Fruit fly (Drosophila melanogaster) whole organism, embryonic: ENCODE data around the gene QIL1.
A peak's percentile ranks its signal among the peaks of the same experiment; 100 is the strongest.

Source experiments
- Atf-2 ChIP-seq: fragments of 200-800 bp; sonication (Bioruptor generic); optimal IDR thresholded peaks from 2 replicates; lab custom pipeline; 2016; ENCODE audit warnings: missing biosample characterization, missing genetic modification characterization
- CG1024 ChIP-seq: fragments of 200-800 bp; sonication (Bioruptor generic); IDR thresholded peaks from 2 replicates; pipeline ENCODE4 v1.3.6; 2022; ENCODE audit warnings: missing biosample characterization, missing genetic modification characterization
- CG10274 ChIP-seq: fragments of 200-800 bp; sonication (Bioruptor generic); optimal IDR thresholded peaks from 3 replicates; lab custom pipeline; 2017; ENCODE audit warnings: missing biosample characterization, mild to moderate bottlenecking, missing genetic modification characterization
- CG10543 ChIP-seq: fragments of 200-800 bp; sonication (Bioruptor generic); optimal IDR thresholded peaks from 3 replicates; lab custom pipeline; 2017; ENCODE audit warnings: missing biosample characterization, mild to moderate bottlenecking, missing genetic modification characterization, moderate library complexity
- CG11723 ChIP-seq: fragments of 200-800 bp; sonication (Bioruptor generic); optimal IDR thresholded peaks from 2 replicates; lab custom pipeline; 2017; ENCODE audit warnings: missing biosample characterization, mild to moderate bottlenecking, missing genetic modification characterization
- CG13424 ChIP-seq: fragments of 200-800 bp; sonication (Bioruptor generic); optimal IDR thresholded peaks from 2 replicates; lab custom pipeline; 2019; ENCODE audit warnings: missing biosample characterization, mild to moderate bottlenecking, missing genetic modification characterization, moderate library complexity
- CG13775 ChIP-seq: fragments of 200-800 bp; sonication (Bioruptor generic); optimal IDR thresholded peaks from 3 replicates; lab custom pipeline; 2017; ENCODE audit warnings: missing biosample characterization, mild to moderate bottlenecking, missing genetic modification characterization
- CG14710 ChIP-seq: fragments of 200-800 bp; sonication (Bioruptor generic); optimal IDR thresholded peaks from 3 replicates; lab custom pipeline; 2019; ENCODE audit warnings: missing biosample characterization, mild to moderate bottlenecking, missing genetic modification characterization, moderate library complexity
- CG17568 ChIP-seq: fragments of 200-800 bp; sonication (Bioruptor generic); optimal IDR thresholded peaks from 2 replicates; lab custom pipeline; 2018; ENCODE audit warnings: missing biosample characterization, mild to moderate bottlenecking, missing genetic modification characterization, moderate library complexity
- CG1792 ChIP-seq: fragments of 200-800 bp; sonication (Bioruptor generic); optimal IDR thresholded peaks from 2 replicates; lab custom pipeline; 2016; ENCODE audit warnings: missing biosample characterization, missing genetic modification characterization
- CG2202 ChIP-seq: fragments of 200-800 bp; sonication (Bioruptor generic); optimal IDR thresholded peaks from 2 replicates; lab custom pipeline; 2018; ENCODE audit warnings: missing biosample characterization, mild to moderate bottlenecking, missing genetic modification characterization
- CG2889 ChIP-seq: fragments of 200-800 bp; sonication (Bioruptor generic); IDR thresholded peaks from 3 replicates; pipeline ENCODE4 v1.3.6; 2022; ENCODE audit warnings: missing biosample characterization, missing genetic modification characterization
- CG32532 ChIP-seq: fragments of 200-800 bp; sonication (Bioruptor generic); IDR thresholded peaks from 2 replicates; pipeline ENCODE4 v1.3.6; 2022; ENCODE audit warnings: missing biosample characterization, missing genetic modification characterization
- CG42726 ChIP-seq: fragments of 200-800 bp; sonication (Bioruptor generic); IDR thresholded peaks from 2 replicates; pipeline ENCODE4 v1.3.6; 2022; ENCODE audit warnings: missing biosample characterization, missing genetic modification characterization; ENCODE audit not compliant: partially characterized antibody
- CG4730 ChIP-seq: fragments of 200-800 bp; sonication (Bioruptor generic); IDR thresholded peaks from 2 replicates; pipeline ENCODE4 v1.3.6; 2022; ENCODE audit warnings: missing biosample characterization, missing genetic modification characterization
- CG6791 ChIP-seq: fragments of 200-800 bp; sonication (Bioruptor generic); IDR thresholded peaks from 3 replicates; pipeline ENCODE4 v1.3.6; 2022; ENCODE audit warnings: missing biosample characterization, missing genetic modification characterization; ENCODE audit not compliant: partially characterized antibody
- CG7271 ChIP-seq: fragments of 200-800 bp; sonication (Bioruptor generic); optimal IDR thresholded peaks from 2 replicates; lab custom pipeline; 2018; ENCODE audit warnings: missing biosample characterization, mild to moderate bottlenecking, missing genetic modification characterization, moderate library complexity
- CG7745 ChIP-seq: fragments of 200-800 bp; sonication (Bioruptor generic); optimal IDR thresholded peaks from 2 replicates; lab custom pipeline; 2018; ENCODE audit warnings: missing biosample characterization, mild to moderate bottlenecking, missing genetic modification characterization, moderate library complexity
- CG7963 ChIP-seq: fragments of 200-800 bp; sonication (Bioruptor generic); IDR thresholded peaks from 3 replicates; pipeline ENCODE4 v1.3.6; 2022; ENCODE audit warnings: missing biosample characterization, missing genetic modification characterization; ENCODE audit not compliant: partially characterized antibody
- CoRest ChIP-seq: fragments of 200-800 bp; sonication (Bioruptor generic); optimal IDR thresholded peaks from 3 replicates; lab custom pipeline; 2018; ENCODE audit warnings: missing biosample characterization, mild to moderate bottlenecking, missing genetic modification characterization, moderate library complexity
- Dip2 ChIP-seq: fragments of 200-800 bp; sonication (Bioruptor generic); IDR thresholded peaks from 2 replicates; pipeline ENCODE4 v1.3.6; 2022; ENCODE audit warnings: missing biosample characterization, missing genetic modification characterization
- Fer1 ChIP-seq: fragments of 200-800 bp; sonication (Bioruptor generic); optimal IDR thresholded peaks from 2 replicates; lab custom pipeline; 2017; ENCODE audit warnings: missing biosample characterization, mild to moderate bottlenecking, missing genetic modification characterization
- Fer3 ChIP-seq: fragments of 200-800 bp; sonication (Bioruptor generic); optimal IDR thresholded peaks from 2 replicates; lab custom pipeline; 2018; ENCODE audit warnings: missing biosample characterization, mild to moderate bottlenecking, missing genetic modification characterization, moderate library complexity
- Hr78 ChIP-seq, 2 experiments: fragments of 200-800 bp in 1 of 2; fragments of >200 bp in 1 of 2; sonication (Bioruptor generic) in 1 of 2; optimal IDR thresholded peaks; 2 replicates each; lab custom pipeline; 2017 to 2019; ENCODE audit warnings: missing biosample characterization in 2 of 2, missing genetic modification characterization in 2 of 2, mild to moderate bottlenecking in 1 of 2, moderate library complexity in 1 of 2
- Jarid2 ChIP-seq: fragments of 200-800 bp; sonication (Bioruptor generic); optimal IDR thresholded peaks from 3 replicates; lab custom pipeline; 2017; ENCODE audit warnings: mild to moderate bottlenecking, missing biosample characterization, missing genetic modification reagents, missing genetic modification characterization
- Nf-YC ChIP-seq: fragments of 200-800 bp; optimal IDR thresholded peaks from 3 replicates; lab custom pipeline; 2019; ENCODE audit warnings: missing biosample characterization, mild to moderate bottlenecking, missing genetic modification characterization, moderate library complexity
- NfI ChIP-seq: fragments of 200-800 bp; sonication (Bioruptor generic); optimal IDR thresholded peaks from 3 replicates; lab custom pipeline; 2018; ENCODE audit warnings: missing biosample characterization, mild to moderate bottlenecking, missing genetic modification characterization, moderate library complexity
- Ravus ChIP-seq: fragments of 200-800 bp; sonication (Bioruptor generic); IDR thresholded peaks from 2 replicates; pipeline ENCODE4 v1.3.6; 2022; ENCODE audit warnings: missing biosample characterization, missing genetic modification characterization
- Sin3A ChIP-seq: fragments of >200 bp; optimal IDR thresholded peaks from 2 replicates; lab custom pipeline; 2018
- Sox102F ChIP-seq: fragments of 200-800 bp; sonication (Bioruptor generic); optimal IDR thresholded peaks from 2 replicates; lab custom pipeline; 2018; ENCODE audit warnings: missing biosample characterization, mild to moderate bottlenecking, missing genetic modification characterization, moderate library complexity
- Ssrp ChIP-seq: fragments of 200-800 bp; sonication (Bioruptor generic); optimal IDR thresholded peaks from 2 replicates; lab custom pipeline; 2018; ENCODE audit warnings: missing biosample characterization, mild to moderate bottlenecking, missing genetic modification characterization, moderate library complexity
- Trl ChIP-seq, 3 experiments: fragments of >200 bp in 2 of 3; fragments of 200-800 bp in 1 of 3; sonication (Bioruptor generic) in 1 of 3; optimal IDR thresholded peaks; 2 replicates in 1 of 3; 3 replicates in 2 of 3; lab custom pipeline; 2016 to 2017; ENCODE audit warnings: missing biosample characterization in 1 of 3, missing genetic modification characterization in 1 of 3
- Xbp1 ChIP-seq: fragments of 200-800 bp; sonication (Bioruptor generic); optimal IDR thresholded peaks from 3 replicates; lab custom pipeline; 2016; ENCODE audit warnings: missing biosample characterization, mild to moderate bottlenecking, missing genetic modification characterization
- ara ChIP-seq: fragments of 200-800 bp; sonication (Bioruptor generic); IDR thresholded peaks from 2 replicates; pipeline ENCODE4 v1.3.6; 2022; ENCODE audit warnings: missing biosample characterization, missing genetic modification characterization
- bigmax ChIP-seq: fragments of 200-800 bp; sonication (Bioruptor generic); optimal IDR thresholded peaks from 2 replicates; lab custom pipeline; 2018; ENCODE audit warnings: missing biosample characterization, mild to moderate bottlenecking, missing genetic modification characterization
- cg ChIP-seq: fragments of 200-800 bp; sonication (Bioruptor generic); optimal IDR thresholded peaks from 3 replicates; lab custom pipeline; 2019; ENCODE audit warnings: missing biosample characterization, mild to moderate bottlenecking, missing genetic modification characterization, moderate library complexity
- gem ChIP-seq: fragments of 200-800 bp; sonication (Bioruptor generic); optimal IDR thresholded peaks from 2 replicates; lab custom pipeline; 2019; ENCODE audit warnings: missing biosample characterization, mild to moderate bottlenecking, missing genetic modification characterization, moderate library complexity
- ham ChIP-seq: fragments of 200-800 bp; sonication (Bioruptor generic); IDR thresholded peaks from 2 replicates; pipeline ENCODE4 v1.3.6; 2022; ENCODE audit warnings: missing biosample characterization, missing genetic modification characterization
- lmd ChIP-seq: fragments of 200-800 bp; sonication (Bioruptor generic); IDR thresholded peaks from 2 replicates; pipeline ENCODE4 v1.3.6; 2022; ENCODE audit warnings: missing biosample characterization, missing genetic modification characterization
- nom ChIP-seq: fragments of 200-800 bp; sonication (Bioruptor generic); optimal IDR thresholded peaks from 2 replicates; lab custom pipeline; 2017; ENCODE audit warnings: missing biosample characterization, missing genetic modification characterization, mild to moderate bottlenecking, moderate library complexity, missing genetic modification reagents
- pum ChIP-seq: fragments of 200-800 bp; sonication (Bioruptor generic); optimal IDR thresholded peaks from 2 replicates; lab custom pipeline; 2016; ENCODE audit warnings: missing biosample characterization, missing genetic modification characterization
- schlank ChIP-seq: fragments of 200-800 bp; sonication (Bioruptor generic); optimal IDR thresholded peaks from 2 replicates; lab custom pipeline; 2018; ENCODE audit warnings: missing biosample characterization, mild to moderate bottlenecking, missing genetic modification characterization
- slp2 ChIP-seq: fragments of 200-800 bp; sonication (Bioruptor generic); optimal IDR thresholded peaks from 2 replicates; lab custom pipeline; 2016; ENCODE audit warnings: missing biosample characterization, missing genetic modification characterization
- sna ChIP-seq: fragments of 200-800 bp; sonication (Bioruptor generic); IDR thresholded peaks from 2 replicates; pipeline ENCODE4 v1.3.6; 2022; ENCODE audit warnings: missing biosample characterization, missing genetic modification characterization; ENCODE audit not compliant: partially characterized antibody
- stwl ChIP-seq: fragments of 200-800 bp; sonication (Bioruptor generic); optimal IDR thresholded peaks from 3 replicates; lab custom pipeline; 2018; ENCODE audit warnings: missing biosample characterization, mild to moderate bottlenecking, missing genetic modification characterization, moderate library complexity
- tin ChIP-seq: fragments of 200-800 bp; sonication (Bioruptor generic); optimal IDR thresholded peaks from 3 replicates; lab custom pipeline; 2016; ENCODE audit warnings: missing biosample characterization, missing genetic modification characterization
- trh ChIP-seq: fragments of 200-800 bp; sonication (Bioruptor generic); optimal IDR thresholded peaks from 2 replicates; lab custom pipeline; 2016; ENCODE audit warnings: missing biosample characterization, missing genetic modification characterization
- ttk ChIP-seq: fragments of 200-800 bp; sonication (Bioruptor generic); IDR thresholded peaks from 2 replicates; pipeline ENCODE4 v2.1.2; 2022; ENCODE audit warnings: missing biosample characterization, missing genetic modification characterization

QIL1 gene

DNA sequence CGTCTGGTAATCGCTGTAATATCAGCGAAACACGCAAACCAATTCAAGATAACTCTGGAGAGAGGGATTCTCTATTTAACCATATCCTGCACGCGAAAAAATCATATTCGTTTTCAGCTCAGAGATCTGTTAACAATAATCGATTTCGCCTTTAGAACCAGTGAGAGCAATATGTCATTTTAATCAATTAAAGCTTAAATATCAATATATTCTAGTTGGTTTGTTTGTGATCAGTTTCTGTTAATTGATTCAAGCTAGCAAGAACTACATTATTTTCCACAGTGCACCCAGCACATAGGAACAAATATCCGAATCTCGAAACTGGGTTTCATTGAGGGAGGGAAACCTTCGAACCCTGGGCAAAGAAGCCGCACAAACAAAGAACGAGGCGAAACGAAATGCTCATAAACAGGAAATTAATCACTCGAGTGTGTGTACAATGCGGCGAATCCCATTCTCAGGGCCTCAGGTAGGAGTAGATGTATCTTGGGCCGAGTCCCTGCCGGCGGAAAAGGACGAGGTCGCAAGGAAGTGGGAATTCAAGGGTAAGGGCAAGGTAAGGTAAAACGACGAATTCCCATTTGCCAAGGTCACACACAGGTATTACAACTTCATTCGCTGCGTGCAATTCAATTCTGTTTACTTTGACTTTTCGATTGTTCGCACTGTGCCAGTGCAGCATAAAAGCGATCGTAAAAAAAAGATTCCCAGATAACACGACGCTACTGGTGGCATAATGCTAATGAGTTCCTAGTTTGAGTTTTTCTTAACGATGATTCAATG, 49.6 kb upstream of the QIL1 start (continued):
- TF ChIP-seq Jarid2 (GFP tag; lab: Kevin White, UChicago) = no peak
- no peak for TF ChIP-seq cg (GFP tag; lab: Kevin White, UChicago)
- TF ChIP-seq Hr78 (GFP tag; optimal IDR thresholded peaks at IDR 0.05; lab: Kevin White, UChicago) = no peak
- no peak for TF ChIP-seq Sox102F (GFP tag; lab: Kevin White, UChicago)
- TF ChIP-seq nom = peak; percentile 80
- no peak for TF ChIP-seq Dip2
- TF ChIP-seq Ssrp (tag; lab: Kevin White, UChicago) = peak; percentile 25
- TF ChIP-seq ara (GFP tag; lab: Robert Waterston, UW) = peak; percentile 61; the same call in 1 of the 2 replicates
- TF ChIP-seq CG2889 (GFP tag; lab: Robert Waterston, UW) = no peak
- TF ChIP-seq pum (GFP tag; lab: Kevin White, UChicago) = peak; percentile 42
- peak; percentile 29 for TF ChIP-seq Xbp1 (GFP tag; lab: Kevin White, UChicago)
- TF ChIP-seq Fer1 (GFP tag; lab: Kevin White, UChicago) = no peak
- TF ChIP-seq slp2 (GFP tag; lab: Kevin White, UChicago) = peak; percentile 7
- no peak for TF ChIP-seq Sin3A (lab: Kevin White, UChicago)
- no peak for TF ChIP-seq bigmax (GFP tag; lab: Kevin White, UChicago)
- TF ChIP-seq CG42726 (GFP tag; lab: Robert Waterston, UW) = no peak
- TF ChIP-seq CG1792 (GFP tag; lab: Kevin White, UChicago) = no peak
- peak; percentile 78 for TF ChIP-seq CG14710
- TF ChIP-seq CG32532 = no peak
- TF ChIP-seq CG13775 (GFP tag; lab: Kevin White, UChicago) = peak; percentile 69
- TF ChIP-seq Fer3 = no peak
- no peak for TF ChIP-seq Trl (optimal IDR thresholded peaks at IDR 0.05; lab: Kevin White, UChicago)
- peak; percentile 26 for TF ChIP-seq Trl (GFP tag; optimal IDR thresholded peaks at IDR 0.05; lab: Kevin White, UChicago)
- peak; percentile 8 for TF ChIP-seq Atf-2 (GFP tag; lab: Kevin White, UChicago)
- TF ChIP-seq NfI (GFP tag; lab: Kevin White, UChicago) = no peak
- TF ChIP-seq CG13424 = no peak
- TF ChIP-seq CG6791 = no peak
- no peak for TF ChIP-seq trh (GFP tag; lab: Kevin White, UChicago)
- TF ChIP-seq CG11723 (GFP tag; lab: Kevin White, UChicago) = no peak
- peak; percentile 47 for TF ChIP-seq CoRest (tag; lab: Kevin White, UChicago)
- no peak for TF ChIP-seq Ravus (GFP tag; lab: Robert Waterston, UW)
- TF ChIP-seq tin = peak; percentile 31
- TF ChIP-seq CG10543 (GFP tag; lab: Kevin White, UChicago) = no peak
- TF ChIP-seq ttk = no peak
- no peak for TF ChIP-seq CG10274
- peak; percentile 69 for TF ChIP-seq CG2202 (tag; lab: Kevin White, UChicago)
- peak; percentile 2 for TF ChIP-seq CG7745 (tag; lab: Kevin White, UChicago)
- TF ChIP-seq sna (GFP tag; lab: Robert Waterston, UW) = no peak
- TF ChIP-seq schlank (tag; lab: Kevin White, UChicago) = no peak
- no peak for TF ChIP-seq ham (GFP tag; lab: Robert Waterston, UW)
- no peak for TF ChIP-seq Nf-YC
- TF ChIP-seq CG7963 = no peak
- TF ChIP-seq lmd = no peak
- peak; percentile 79 for TF ChIP-seq CG7271
- no peak for TF ChIP-seq CG1024
- no peak for TF ChIP-seq CG4730 (GFP tag; lab: Robert Waterston, UW)
- TF ChIP-seq gem (tag; lab: Kevin White, UChicago) = peak; percentile 75
- TF ChIP-seq CG17568 (GFP tag; lab: Kevin White, UChicago) = peak; percentile 33
- peak; percentile 43 for TF ChIP-seq stwl (tag; lab: Kevin White, UChicago)
